Fruit fly (Drosophila melanogaster): ENCODE results near the gene APP-BP1.

- TF ChIP-seq CG8478 (optimal IDR thresholded peaks at IDR 0.05) (no peak), psq (optimal IDR thresholded peaks at IDR 0.05) (no peak), pan (optimal IDR thresholded peaks at IDR 0.05) (no peak), EcR (GFP tag; optimal IDR thresholded peaks at IDR 0.05) (no peak)
These were observed 12.4 kb upstream of the APP-BP1 start for dm6 chr3L:11085810-11086209.
